Fruit fly (Drosophila melanogaster) S2 (cell line): ENCODE data around the gene Nrg.

ENCODE experiments used
- CG8478 ChIP-seq: fragments of >200 bp; optimal IDR thresholded peaks from 2 replicates; lab custom pipeline; 2018
- CTCF ChIP-seq, 2 experiments: fragments of >200 bp; optimal IDR thresholded peaks; 2 replicates each; lab custom pipeline; 2018

DNA sequence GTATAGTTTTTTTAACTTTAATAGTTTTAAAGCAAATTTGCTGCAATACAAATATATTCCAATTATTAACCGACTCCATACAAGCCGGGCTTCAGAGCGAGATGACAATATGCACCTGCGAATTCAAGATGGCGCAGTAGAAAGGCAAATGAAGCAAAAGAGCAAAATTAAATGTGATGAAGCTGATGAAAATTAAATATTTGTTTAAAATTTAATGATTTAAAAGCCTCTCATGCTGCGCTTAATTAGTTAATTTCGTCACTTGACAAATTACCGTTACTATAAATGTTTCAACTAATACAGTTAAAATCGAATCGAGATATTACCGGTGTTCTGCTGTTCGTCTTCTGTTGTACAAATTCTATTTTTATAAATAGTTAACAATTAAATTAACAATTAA lies 28.1 kb upstream of the Nrg start, which contains the start of gene CG33181:
- no peak for TF ChIP-seq CG8478 (lab: Kevin White, UChicago)
- TF ChIP-seq CTCF (optimal IDR thresholded peaks at IDR 0.05; lab: Kevin White, UChicago) = no peak
